Worm (Caenorhabditis elegans) whole organism, L4/young adult: Measurements from ENCODE around the gene swt-4.

Experiments used
- W03F9.2 ChIP-seq: fragments of 150-350 bp; optimal IDR thresholded peaks from 2 replicates; lab custom pipeline; 2014; ENCODE audit warnings: missing biosample characterization, missing genetic modification characterization
- dao-5 ChIP-seq: sonication (generic microtip); optimal IDR thresholded peaks from 2 replicates; lab custom pipeline; 2016; ENCODE audit warnings: missing genotype, missing genetic modification characterization, moderate library complexity, missing compliant biosample characterization
- him-1 ChIP-seq: sonication (generic microtip); optimal IDR thresholded peaks from 2 replicates; lab custom pipeline; 2016; ENCODE audit warnings: missing genotype, missing genetic modification reagents, missing genetic modification characterization, missing compliant biosample characterization

ce11 chrIII:10629043-10629442 lies at the start of gene swt-4:
- no peak for TF ChIP-seq him-1
- TF ChIP-seq dao-5 (tag; lab: Kevin White, UChicago): no peak
- TF ChIP-seq W03F9.2: no peak
